Worm (Caenorhabditis elegans) whole organism, L2 larva: ENCODE data around the gene ule-5.

ENCODE experiments used
- F13H6.1 ChIP-seq: sonication (generic microtip); optimal IDR thresholded peaks from 2 replicates; lab custom pipeline; 2016; ENCODE audit warnings: missing genetic modification characterization, missing compliant biosample characterization
- elt-3 ChIP-seq: sonication (generic microtip); optimal IDR thresholded peaks from 2 replicates; lab custom pipeline; 2017; ENCODE audit warnings: missing biosample characterization, missing genetic modification characterization
- nhr-129 ChIP-seq: fragments of 150-350 bp; optimal IDR thresholded peaks from 2 replicates; lab custom pipeline; 2014; ENCODE audit warnings: missing biosample characterization, missing genetic modification characterization
- nhr-77 ChIP-seq: fragments of 150-350 bp; optimal IDR thresholded peaks from 2 replicates; lab custom pipeline; 2014; ENCODE audit warnings: missing biosample characterization, missing genetic modification characterization

ce11 chrX:11907263-11907662 is 24.3 kb downstream of the ule-5 start, which contains the start of gene Y62H9A.11:
- TF ChIP-seq nhr-129 (tag; lab: Kevin White, UChicago) = no peak
- TF ChIP-seq nhr-77 (tag; lab: Kevin White, UChicago) = no peak
- no peak for TF ChIP-seq elt-3
- TF ChIP-seq F13H6.1 = no peak
